Worm (Caenorhabditis elegans): ENCODE measurements around the gene ubl-1.

DNA sequence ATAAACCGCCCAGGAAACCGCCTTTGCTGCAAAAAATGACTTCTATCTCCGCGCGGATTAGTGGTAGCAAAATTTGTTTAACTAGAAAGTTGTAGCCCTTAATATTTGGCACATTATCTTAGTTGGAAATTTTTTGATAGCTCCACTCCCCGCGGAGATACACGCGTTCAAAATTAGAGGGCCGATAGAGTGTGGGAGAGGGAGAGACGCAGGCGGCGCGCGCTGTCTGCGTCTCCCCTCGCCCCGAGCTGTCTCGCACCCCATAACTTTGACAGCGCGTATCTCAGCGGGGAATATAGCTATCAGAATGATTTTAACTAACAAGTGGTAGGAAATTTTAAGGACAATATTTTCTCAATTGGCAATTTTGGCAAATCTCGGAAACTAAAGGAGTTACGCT, 5.0 kb upstream of the ubl-1 start:
- TF ChIP-seq W03F9.2 (tag; optimal IDR thresholded peaks at IDR 0.05) = no peak
- TF ChIP-seq him-1 (tag; optimal IDR thresholded peaks at IDR 0.05) = no peak
- TF ChIP-seq dao-5 (tag; optimal IDR thresholded peaks at IDR 0.05) = no peak

All from whole organism, L4/young adult.